Fruit fly (Drosophila melanogaster) whole organism, pupa: ENCODE measurements around the gene Tis11.

Source experiments
- CG10348 ChIP-seq: fragments of 200-800 bp; sonication (Bioruptor generic); IDR thresholded peaks from 2 replicates; pipeline ENCODE4 v1.3.6; 2022; ENCODE audit warnings: missing biosample characterization, missing genetic modification characterization
- CG32121 ChIP-seq: fragments of 200-800 bp; sonication (Bioruptor generic); IDR thresholded peaks from 2 replicates; pipeline ENCODE4 v1.3.6; 2022; ENCODE audit warnings: missing biosample characterization, missing genetic modification characterization
- CG34367 ChIP-seq: fragments of 200-800 bp; sonication (Bioruptor generic); optimal IDR thresholded peaks from 2 replicates; lab custom pipeline; 2018; ENCODE audit warnings: missing biosample characterization, mild to moderate bottlenecking, missing genetic modification characterization
- CG8301 ChIP-seq: fragments of 200-800 bp; sonication (Bioruptor generic); optimal IDR thresholded peaks from 2 replicates; lab custom pipeline; 2018; ENCODE audit warnings: missing biosample characterization, mild to moderate bottlenecking, missing genetic modification characterization
- CG9948 ChIP-seq: fragments of 200-800 bp; sonication (Bioruptor generic); optimal IDR thresholded peaks from 2 replicates; lab custom pipeline; 2018; ENCODE audit warnings: missing biosample characterization, mild to moderate bottlenecking, missing genetic modification characterization, moderate library complexity
- EcR ChIP-seq: fragments of 200-800 bp; sonication (Bioruptor generic); optimal IDR thresholded peaks from 3 replicates; lab custom pipeline; 2019; ENCODE audit warnings: missing biosample characterization, missing genetic modification characterization, mild to moderate bottlenecking, moderate library complexity, missing genetic modification reagents
- Ets98B ChIP-seq: fragments of 200-800 bp; sonication (Bioruptor generic); IDR thresholded peaks from 2 replicates; pipeline ENCODE4 v1.3.6; 2022; ENCODE audit warnings: missing biosample characterization, missing genetic modification characterization
- Pif1A ChIP-seq: fragments of 200-800 bp; sonication (Bioruptor generic); optimal IDR thresholded peaks from 3 replicates; lab custom pipeline; 2016; ENCODE audit warnings: missing biosample characterization, missing genetic modification characterization
- Pif1B ChIP-seq: fragments of 200-800 bp; sonication (Bioruptor generic); optimal IDR thresholded peaks from 3 replicates; lab custom pipeline; 2016; ENCODE audit warnings: missing biosample characterization, missing genetic modification characterization
- fd96Ca ChIP-seq: fragments of 200-800 bp; sonication (Bioruptor generic); IDR thresholded peaks from 3 replicates; pipeline ENCODE4 v1.3.6; 2022; ENCODE audit warnings: missing biosample characterization, missing genetic modification characterization
- gl ChIP-seq: fragments of 200-800 bp; sonication (Bioruptor generic); optimal IDR thresholded peaks from 2 replicates; lab custom pipeline; 2018; ENCODE audit warnings: missing biosample characterization, mild to moderate bottlenecking, missing genetic modification characterization

DNA sequence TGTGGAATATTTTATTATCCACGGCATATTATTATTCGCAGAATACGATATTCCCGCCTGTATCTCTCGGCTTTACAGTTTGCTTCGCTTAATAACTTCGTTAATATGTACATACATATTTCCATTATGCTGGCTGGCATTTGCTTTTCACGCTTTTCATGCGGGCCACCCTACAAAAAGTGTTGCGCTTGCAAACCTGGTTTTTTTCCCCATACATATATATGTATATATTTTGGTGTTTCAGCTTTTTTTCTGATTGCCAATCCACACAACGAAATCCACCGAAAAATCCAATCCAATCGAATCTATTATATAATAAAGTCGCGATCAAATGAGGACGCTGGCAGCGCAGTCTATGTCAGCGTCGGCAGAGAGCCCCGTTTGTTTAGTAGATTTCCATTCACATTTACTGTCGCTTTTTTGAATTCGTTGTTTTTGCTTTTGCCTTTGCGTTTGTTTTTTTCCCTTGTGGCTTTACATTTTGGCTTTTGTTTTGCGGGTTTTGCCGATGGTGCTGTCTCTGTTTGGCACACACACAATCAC is 6.7 kb downstream of the Tis11 start:
- TF ChIP-seq Ets98B (GFP tag; lab: Robert Waterston, UW) (no peak), CG10348 (no peak), Pif1B (GFP tag; lab: Kevin White, UChicago) (no peak), CG34367 (tag; lab: Kevin White, UChicago) (no peak), CG8301 (tag; lab: Kevin White, UChicago) (no peak), fd96Ca (GFP tag; lab: Robert Waterston, UW) (0 out of 3 replicates have a peak, but pooled peaks have one; percentile 7), EcR (no peak), CG9948 (tag; lab: Kevin White, UChicago) (no peak), Pif1A (no peak), gl (no peak), CG32121 (GFP tag; lab: Robert Waterston, UW) (no peak)
